Fruit fly (Drosophila melanogaster) S2 (cell line): ENCODE results near the gene CG7164.
A peak's percentile ranks its signal among the peaks of the same experiment; 100 is the strongest.

Source experiments
- CG8478 ChIP-seq: fragments of >200 bp; optimal IDR thresholded peaks from 2 replicates; lab custom pipeline; 2018
- CTCF ChIP-seq, 2 experiments: fragments of >200 bp; optimal IDR thresholded peaks; 2 replicates each; lab custom pipeline; 2018

CG7164 gene

dm6 chr2L:7809699-7810088 lies 28.4 kb downstream of the CG7164 start:
- TF ChIP-seq CTCF (optimal IDR thresholded peaks at IDR 0.05; lab: Kevin White, UChicago) (no peak), CG8478 (no peak)

dm6 chr2L:7810519-7810918 lies 29.3 kb downstream of the CG7164 start, which contains the start of gene Cdc14:
TSS of gene Cdc14 (minus strand) at chr2L:7810703.
- TF ChIP-seq CTCF (optimal IDR thresholded peaks at IDR 0.05; lab: Kevin White, UChicago) = peak in 1 of 2 experiments; percentile 1
- no peak for TF ChIP-seq CG8478

- no peak for TF ChIP-seq CTCF (optimal IDR thresholded peaks at IDR 0.05; lab: Kevin White, UChicago)
- TF ChIP-seq CG8478 = no peak
Measured at dm6 chr2L:7811249-7812002, 30.2 kb downstream of the CG7164 start, which contains the start of gene LanB1. TSS of gene LanB1 (plus strand) at chr2L:7811438.

dm6 chr2L:7812555-7813339 lies 31.5 kb downstream of the CG7164 start:
- TF ChIP-seq CG8478 (no peak), CTCF (optimal IDR thresholded peaks at IDR 0.05; lab: Kevin White, UChicago) (no peak)

dm6 chr2L:7813357-7813756 lies 32.1 kb downstream of the CG7164 start:
- TF ChIP-seq CTCF (optimal IDR thresholded peaks at IDR 0.05; lab: Kevin White, UChicago) (no peak), CG8478 (no peak)

dm6 chr2L:7820408-7820807 lies 39.1 kb downstream of the CG7164 start:
- TF ChIP-seq CG8478 = no peak
- no peak for TF ChIP-seq CTCF (optimal IDR thresholded peaks at IDR 0.05; lab: Kevin White, UChicago)

dm6 chr2L:7820851-7821250 lies 39.6 kb downstream of the CG7164 start, which contains the start of gene CG7115:
TSS of gene CG7115 (plus strand) at chr2L:7821151.
- TF ChIP-seq CTCF (optimal IDR thresholded peaks at IDR 0.05; lab: Kevin White, UChicago) (no peak), CG8478 (no peak)

- TF ChIP-seq CTCF (optimal IDR thresholded peaks at IDR 0.05; lab: Kevin White, UChicago) (no peak), CG8478 (no peak)
Measured at dm6 chr2L:7821279-7821848, 40.1 kb downstream of the CG7164 start.

dm6 chr2L:7827045-7828004 lies 46.1 kb downstream of the CG7164 start, which contains the start of the genes Rack1 and mts:
TSS of gene Rack1 (minus strand) at chr2L:7827315.
TSS of gene mts (plus strand) at chr2L:7827650.
- TF ChIP-seq CTCF (optimal IDR thresholded peaks at IDR 0.05; lab: Kevin White, UChicago) (peak in 1 of 2 experiments; percentile 22), CG8478 (no peak)

- TF ChIP-seq CTCF (optimal IDR thresholded peaks at IDR 0.05; lab: Kevin White, UChicago) = peak; percentile 22 to 60
- no peak for TF ChIP-seq CG8478
Measured at dm6 chr2L:7828231-7828630, 47.0 kb downstream of the CG7164 start.

dm6 chr2L:7828901-7829300 lies 47.6 kb downstream of the CG7164 start:
- TF ChIP-seq CG8478 (no peak), CTCF (optimal IDR thresholded peaks at IDR 0.05; lab: Kevin White, UChicago) (no peak)
